Fruit fly (Drosophila melanogaster): ENCODE results near the gene CG9953.

CG9953 gene

dm6 chr3L:6943948-6944319 is 25.5 kb upstream of the CG9953 start (continued):
- peak; percentile 21 for TF ChIP-seq PHDP (tag; optimal IDR thresholded peaks at IDR 0.05)
- no peak for TF ChIP-seq CG4282 (GFP tag; optimal IDR thresholded peaks at IDR 0.05)
- peak; percentile 41 for TF ChIP-seq CG9817 (tag; optimal IDR thresholded peaks at IDR 0.05)
- no peak for TF ChIP-seq CG18619 (GFP tag; optimal IDR thresholded peaks at IDR 0.05)
- no peak for TF ChIP-seq CG6175 (GFP tag; IDR thresholded peaks at IDR 0.05)
- peak; percentile 25 for TF ChIP-seq CG7556 (GFP tag; optimal IDR thresholded peaks at IDR 0.05)
- no peak for TF ChIP-seq CG10274 (GFP tag; optimal IDR thresholded peaks at IDR 0.05)
- TF ChIP-seq Doc3 (GFP tag; IDR thresholded peaks at IDR 0.05; ENCODE audit: partially characterized antibody): no peak
- TF ChIP-seq bsh (GFP tag; optimal IDR thresholded peaks at IDR 0.05): peak in 1 of 2 experiments; percentile 29
- TF ChIP-seq Hr51 (GFP tag; optimal IDR thresholded peaks at IDR 0.05): peak in 1 of 2 experiments; percentile 40
- no peak for TF ChIP-seq CG1529 (GFP tag; optimal IDR thresholded peaks at IDR 0.05)
- no peak for TF ChIP-seq CG4404 (GFP tag; IDR thresholded peaks at IDR 0.05)
- peak; percentile 26 for TF ChIP-seq CG11504 (tag; optimal IDR thresholded peaks at IDR 0.05)
- no peak for TF ChIP-seq CG8765 (GFP tag; IDR thresholded peaks at IDR 0.05)
- TF ChIP-seq pb (GFP tag; optimal IDR thresholded peaks at IDR 0.05): no peak
- TF ChIP-seq D (optimal IDR thresholded peaks at IDR 0.05): no peak
- no peak for TF ChIP-seq D (GFP tag; optimal IDR thresholded peaks at IDR 0.05)
- TF ChIP-seq CG17612 (GFP tag; IDR thresholded peaks at IDR 0.05): no peak
- TF ChIP-seq Meics (GFP tag; optimal IDR thresholded peaks at IDR 0.05): peak; percentile 12
- no peak for TF ChIP-seq CG7357 (GFP tag; IDR thresholded peaks at IDR 0.05)
- TF ChIP-seq CG17385 (GFP tag; optimal IDR thresholded peaks at IDR 0.05): peak; percentile 1
- TF ChIP-seq kah (GFP tag; optimal IDR thresholded peaks at IDR 0.05): no peak
- TF ChIP-seq slbo (GFP tag; IDR thresholded peaks at IDR 0.05): no peak
- TF ChIP-seq CG10979 (tag; optimal IDR thresholded peaks at IDR 0.05): no peak
- peak; percentile 20 for TF ChIP-seq CG9437 (GFP tag; optimal IDR thresholded peaks at IDR 0.05)
- 0 out of 2 replicates have a peak, but pooled peaks have one; percentile 18 for TF ChIP-seq CG3847 (GFP tag; IDR thresholded peaks at IDR 0.05)
- TF ChIP-seq amos (GFP tag; IDR thresholded peaks at IDR 0.05; ENCODE audit: partially characterized antibody): no peak
- TF ChIP-seq dysf (GFP tag; IDR thresholded peaks at IDR 0.05): peak; percentile 46; the same call in 1 of the 3 replicates
- TF ChIP-seq CG17829 (tag; optimal IDR thresholded peaks at IDR 0.05): peak; percentile 4
- peak; percentile 14 for TF ChIP-seq nmo (GFP tag; optimal IDR thresholded peaks at IDR 0.05)
- no peak for TF ChIP-seq Optix (GFP tag; IDR thresholded peaks at IDR 0.05)
- TF ChIP-seq D19A (tag; optimal IDR thresholded peaks at IDR 0.05): no peak
- TF ChIP-seq tap (tag; optimal IDR thresholded peaks at IDR 0.05): no peak
- TF ChIP-seq CG31441 (GFP tag; IDR thresholded peaks at IDR 0.05): peak; percentile 36; the same call in 1 of the 2 replicates
- TF ChIP-seq CG12299 (tag; optimal IDR thresholded peaks at IDR 0.05): peak; percentile 17
- peak; percentile 38; the same call in 1 of the 2 replicates for TF ChIP-seq lmd (GFP tag; IDR thresholded peaks at IDR 0.05)
- no peak for TF ChIP-seq CG10565 (GFP tag; optimal IDR thresholded peaks at IDR 0.05)
- TF ChIP-seq cwo (GFP tag; optimal IDR thresholded peaks at IDR 0.05): no peak
- no peak for TF ChIP-seq jumu (GFP tag; optimal IDR thresholded peaks at IDR 0.05)
- TF ChIP-seq eve (GFP tag; optimal IDR thresholded peaks at IDR 0.05): peak in 1 of 2 experiments; percentile 27
- peak; percentile 13 for TF ChIP-seq NfI (GFP tag; optimal IDR thresholded peaks at IDR 0.05)
- TF ChIP-seq CG17361 (GFP tag; IDR thresholded peaks at IDR 0.05): 0 out of 3 replicates have a peak, but pooled peaks have one; percentile 34
- no peak for TF ChIP-seq CG3407 (GFP tag; optimal IDR thresholded peaks at IDR 0.05)
- peak; percentile 32 for TF ChIP-seq mam (GFP tag; optimal IDR thresholded peaks at IDR 0.05)
- TF ChIP-seq CkIIα-i1 (GFP tag; IDR thresholded peaks at IDR 0.05): no peak
- TF ChIP-seq CG43689 (GFP tag; IDR thresholded peaks at IDR 0.05): no peak
- TF ChIP-seq phol (tag; optimal IDR thresholded peaks at IDR 0.05): no peak
- TF ChIP-seq sr (GFP tag; IDR thresholded peaks at IDR 0.05): peak; percentile 80; the same call in 2 of the 3 replicates
- TF ChIP-seq CG8478 (optimal IDR thresholded peaks at IDR 0.05): no peak
- no peak for TF ChIP-seq Blimp-1 (GFP tag; optimal IDR thresholded peaks at IDR 0.05)
- TF ChIP-seq CoRest (tag; optimal IDR thresholded peaks at IDR 0.05): peak; percentile 28

Data from whole organism, embryonic.